Worm (Caenorhabditis elegans): ENCODE results near the gene T01D1.7.

- TF ChIP-seq nhr-76 (tag; optimal IDR thresholded peaks at IDR 0.05) (no peak), unc-62 (GFP tag; optimal IDR thresholded peaks at IDR 0.05) (no peak), mep-1 (tag; optimal IDR thresholded peaks at IDR 0.05) (no peak), ztf-11 (tag; optimal IDR thresholded peaks at IDR 0.05) (no peak)
Observed at ce11 chrII:158004-158731, 15.4 kb downstream of the T01D1.7 start.

Measured in whole organism, mixed stage, embryonic.